Fruit fly (Drosophila melanogaster): ENCODE results near the gene Etl1.
A peak's percentile ranks its signal among the peaks of the same experiment; 100 is the strongest.

dm6 chr2L:9908468-9908967 lies 3.9 kb downstream of the Etl1 start, which contains the start of gene CG13124:
- TF ChIP-seq CG32264 (GFP tag; optimal IDR thresholded peaks at IDR 0.05) (no peak), CG9705 (GFP tag; optimal IDR thresholded peaks at IDR 0.05) (no peak), h (GFP tag; optimal IDR thresholded peaks at IDR 0.05) (peak; percentile 27), Hr83 (GFP tag; optimal IDR thresholded peaks at IDR 0.05; ENCODE audit: poor library complexity, severe bottlenecking) (no peak), psq (GFP tag; optimal IDR thresholded peaks at IDR 0.05) (no peak), Abd-B (GFP tag; optimal IDR thresholded peaks at IDR 0.05) (no peak), Vsx2 (GFP tag; optimal IDR thresholded peaks at IDR 0.05; ENCODE audit: partially characterized antibody) (no peak), Dfd (GFP tag; optimal IDR thresholded peaks at IDR 0.05) (no peak), Mio (GFP tag; optimal IDR thresholded peaks at IDR 0.05) (no peak), dl (GFP tag; optimal IDR thresholded peaks at IDR 0.05; ENCODE audit: insufficient read depth in 1 of 2, partially characterized antibody in 2 of 2) (peak; percentile 41 to 59), Sp1 (GFP tag; optimal IDR thresholded peaks at IDR 0.05) (no peak), usp (GFP tag; optimal IDR thresholded peaks at IDR 0.05) (no peak), rgr (GFP tag; optimal IDR thresholded peaks at IDR 0.05) (no peak), tai (GFP tag; optimal IDR thresholded peaks at IDR 0.05) (no peak)

Measured in whole organism, wandering third instar larva.